Worm (Caenorhabditis elegans): Measurements from ENCODE around the gene ins-34.

DNA sequence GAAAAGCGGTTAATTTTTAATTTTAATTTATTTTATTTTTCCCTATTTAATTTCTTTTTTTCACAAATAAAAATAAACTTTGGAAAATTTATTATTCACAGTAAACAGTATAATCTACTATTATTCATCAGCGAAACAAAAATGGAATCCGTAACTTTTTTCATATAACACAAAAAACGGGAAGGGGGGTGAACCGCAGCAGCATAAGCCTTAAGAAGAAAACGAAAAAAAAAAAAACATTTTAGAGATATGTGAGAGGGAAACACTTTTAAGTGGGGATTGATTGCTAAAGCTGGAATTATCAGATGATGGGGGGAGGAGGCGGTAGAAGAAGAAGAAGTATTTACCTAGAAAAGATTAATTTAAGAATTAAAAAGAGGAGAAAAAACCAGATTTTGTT is 1.3 kb downstream of the ins-34 start:
- TF ChIP-seq ama-1 (optimal IDR thresholded peaks at IDR 0.05) (no peak), pqm-1 (tag; optimal IDR thresholded peaks at IDR 0.05) (no peak), ceh-30 (tag; optimal IDR thresholded peaks at IDR 0.05) (no peak), fkh-6 (tag; optimal IDR thresholded peaks at IDR 0.05) (no peak), pha-4 (tag; optimal IDR thresholded peaks at IDR 0.05) (no peak), nhr-11 (tag; optimal IDR thresholded peaks at IDR 0.05) (no peak), fkh-10 (GFP tag; optimal IDR thresholded peaks at IDR 0.05) (no peak), dve-1 (tag; optimal IDR thresholded peaks at IDR 0.05) (no peak), npax-4 (tag; optimal IDR thresholded peaks at IDR 0.05) (no peak)

Data from whole organism, late embryonic.